Fruit fly (Drosophila melanogaster): ENCODE data around the gene Cpr65Ax1.

dm6 chr3L:6141538-6141937, 6.2 kb downstream of the Cpr65Ax1 start:
- TF ChIP-seq tai (GFP tag; optimal IDR thresholded peaks at IDR 0.05) (no peak), psq (GFP tag; optimal IDR thresholded peaks at IDR 0.05) (no peak), Hr78 (GFP tag; optimal IDR thresholded peaks at IDR 0.05) (no peak), h (GFP tag; optimal IDR thresholded peaks at IDR 0.05) (no peak), Abd-B (GFP tag; optimal IDR thresholded peaks at IDR 0.05) (no peak), Myc (optimal IDR thresholded peaks at IDR 0.05) (no peak), usp (GFP tag; optimal IDR thresholded peaks at IDR 0.05) (no peak), foxo (GFP tag; optimal IDR thresholded peaks at IDR 0.05) (no peak), CG9705 (GFP tag; optimal IDR thresholded peaks at IDR 0.05) (no peak), jim (GFP tag; optimal IDR thresholded peaks at IDR 0.05) (no peak)
